Worm (Caenorhabditis elegans) whole organism, dauer: ENCODE measurements around the gene srz-20.
"Not testable (repeated sequence)": the region's sequence is repeated elsewhere in the genome, so short reads cannot be mapped to it uniquely, and the experiment has no call there.

Source experiments
- unc-62 ChIP-seq: sonication (generic microtip); optimal IDR thresholded peaks from 2 replicates; lab custom pipeline; 2017; ENCODE audit warnings: missing biosample characterization, missing genetic modification reagents, missing genetic modification characterization

Gene srz-20

ce11 chrIV:3902955-3903354, 12.4 kb upstream of the srz-20 start, which contains the start of gene F56D6.6:
F56D6.6 (plus strand) TSS chrIV:3903255.
- TF ChIP-seq unc-62 (GFP tag; lab: Kevin White, UChicago): no peak

DNA sequence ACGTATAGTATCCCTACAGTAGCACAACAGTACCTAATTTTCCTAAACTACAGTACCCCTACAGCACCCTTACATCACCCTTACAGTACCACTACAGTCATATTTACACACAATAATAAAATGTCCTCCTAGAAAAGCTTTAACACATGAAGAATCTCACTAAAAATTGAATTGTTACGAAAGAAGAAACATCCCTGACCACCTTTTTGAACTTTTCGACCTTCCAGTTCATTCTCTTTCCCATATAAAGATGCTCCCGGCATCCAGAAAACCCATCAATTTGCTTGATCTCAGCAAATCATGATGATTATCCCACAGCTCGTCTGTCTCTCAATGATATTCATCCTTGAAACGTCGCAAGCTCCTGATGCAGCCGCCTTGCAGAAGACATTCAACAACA, 10.8 kb upstream of the srz-20 start, which contains the start of gene F56D6.21:
F56D6.21 (plus strand) TSS at position 301 of the 400 bp plus-strand sequence.
- no peak for TF ChIP-seq unc-62 (GFP tag; lab: Kevin White, UChicago)

DNA sequence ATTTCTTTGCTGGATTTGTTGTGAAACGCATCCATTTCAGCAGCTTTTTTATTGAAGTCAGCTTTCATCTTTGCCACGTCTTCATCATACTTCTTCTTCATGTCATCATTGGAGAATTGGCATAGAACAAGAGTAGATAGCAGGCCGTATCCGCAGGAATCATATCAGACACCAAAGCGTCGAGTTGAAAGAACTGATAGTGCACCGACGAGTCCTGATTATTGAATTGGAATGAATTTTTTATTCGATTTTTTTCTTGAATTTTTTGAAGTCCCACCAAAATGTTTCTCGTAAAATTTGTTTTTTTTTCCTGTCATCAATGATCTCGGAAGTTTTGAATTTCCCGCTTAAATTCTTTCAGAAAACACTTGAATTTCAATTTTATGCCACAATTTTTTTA, 9.0 kb upstream of the srz-20 start, which contains the start of gene F56D6.11:
F56D6.11 (minus strand) TSS at position 101 of the 400 bp plus-strand sequence.
- TF ChIP-seq unc-62 (GFP tag; lab: Kevin White, UChicago): no peak

DNA sequence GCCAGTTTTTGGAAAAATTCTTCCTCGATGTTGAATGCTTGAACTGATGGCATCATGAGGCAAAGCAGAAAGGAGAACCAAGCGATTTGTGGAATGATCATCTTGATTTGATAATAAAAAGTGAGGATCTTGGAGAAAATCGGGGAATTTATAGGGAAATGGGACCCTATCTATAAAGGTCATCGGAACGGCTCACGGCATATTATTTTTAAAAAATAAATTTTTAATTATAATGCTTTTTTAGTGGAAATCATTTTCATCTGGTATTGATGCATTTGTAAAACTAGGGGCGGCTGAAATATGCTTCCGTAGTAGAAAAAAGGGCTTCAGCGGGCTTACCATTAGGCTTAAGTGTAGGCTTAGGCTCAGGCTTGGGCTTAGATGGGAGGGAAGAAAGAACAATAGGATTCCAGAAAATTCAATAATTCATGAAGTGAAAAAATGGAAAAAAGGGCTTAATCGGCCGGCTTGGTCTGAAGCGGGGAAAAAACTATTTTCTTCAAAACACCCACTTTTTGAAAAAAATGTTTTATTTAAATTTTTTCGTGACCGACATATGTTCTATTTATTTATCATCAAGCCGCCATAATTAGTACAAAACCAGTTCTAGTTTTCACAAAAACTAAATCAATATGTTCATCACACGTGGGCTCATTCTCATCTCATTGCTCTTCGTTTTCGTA, 7.7 kb upstream of the srz-20 start, which contains the start of the genes F56D6.22 and F56D6.12:
F56D6.22 (minus strand) TSS at position 101 of the 683 bp plus-strand sequence.
F56D6.12 (plus strand) TSS at position 633 of the 683 bp plus-strand sequence.
- no peak for TF ChIP-seq unc-62 (GFP tag; lab: Kevin White, UChicago)

ce11 chrIV:3909114-3909513, 6.3 kb upstream of the srz-20 start, which contains the start of gene F56D6.13:
F56D6.13 (plus strand) TSS chrIV:3909414.
- TF ChIP-seq unc-62 (GFP tag; lab: Kevin White, UChicago): no peak

- not testable (repeated sequence) for TF ChIP-seq unc-62 (GFP tag; lab: Kevin White, UChicago)
Measured at ce11 chrIV:3911848-3912247, 3.5 kb upstream of the srz-20 start, which contains the start of gene F56D6.18. F56D6.18 (minus strand) TSS chrIV:3911948.

DNA sequence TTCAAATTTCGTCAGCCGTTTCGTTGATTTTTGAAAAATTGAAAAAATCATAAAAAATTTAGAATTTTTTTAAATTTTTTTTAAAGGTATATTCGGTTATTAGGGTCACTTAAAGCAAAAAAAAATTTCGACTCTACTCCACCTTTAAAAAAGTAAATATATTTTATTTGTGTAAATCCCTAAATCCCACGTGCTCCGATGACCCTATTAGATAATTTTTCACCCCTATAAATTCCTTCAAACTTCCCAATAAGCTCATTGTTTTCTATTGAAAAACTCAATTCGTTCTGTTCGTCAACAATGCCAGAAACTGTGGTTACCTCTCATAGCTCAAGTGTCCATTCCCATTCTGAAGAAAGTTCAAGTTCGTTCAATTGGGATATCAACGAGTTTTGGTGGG, 2.8 kb upstream of the srz-20 start, which contains the start of gene F56D6.20:
F56D6.20 (plus strand) TSS at position 301 of the 400 bp plus-strand sequence.
- TF ChIP-seq unc-62 (GFP tag; lab: Kevin White, UChicago): no peak

- no peak for TF ChIP-seq unc-62 (GFP tag; lab: Kevin White, UChicago)
Measured at ce11 chrIV:3914462-3914861, 934 bp upstream of the srz-20 start, which contains the start of gene F56D6.19. F56D6.19 (plus strand) TSS chrIV:3914762.

ce11 chrIV:3917405-3917804, 2.0 kb downstream of the srz-20 start, which contains the start of gene F56D6.14:
F56D6.14 (plus strand) TSS chrIV:3917705.
- TF ChIP-seq unc-62 (GFP tag; lab: Kevin White, UChicago): no peak

DNA sequence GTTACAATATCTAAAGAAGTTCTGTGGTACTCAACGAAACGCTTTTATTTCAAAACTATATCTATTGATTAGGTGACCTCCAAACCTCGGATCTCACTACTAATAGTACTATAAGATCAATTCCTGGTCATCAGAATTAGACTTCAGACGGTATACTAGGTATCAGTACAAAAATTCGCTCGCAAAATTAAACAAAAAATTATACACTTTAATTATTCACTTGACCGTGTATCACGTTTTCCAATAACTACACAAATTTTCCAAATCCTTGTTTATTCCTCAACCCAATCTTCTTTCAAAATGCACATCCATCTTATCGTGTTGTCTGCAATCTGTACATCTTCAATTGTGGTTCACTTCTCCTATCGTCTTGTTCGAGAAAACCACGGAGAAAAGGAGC, 2.8 kb downstream of the srz-20 start, which contains the start of gene F56D6.23:
F56D6.23 (plus strand) TSS at position 301 of the 400 bp plus-strand sequence.
- TF ChIP-seq unc-62 (GFP tag; lab: Kevin White, UChicago): no peak

- no peak for TF ChIP-seq unc-62 (GFP tag; lab: Kevin White, UChicago)
Measured at ce11 chrIV:3919506-3919905, 4.1 kb downstream of the srz-20 start, which contains the start of gene srz-19. srz-19 (plus strand) TSS chrIV:3919806.

- TF ChIP-seq unc-62 (GFP tag; lab: Kevin White, UChicago): no peak
Measured at ce11 chrIV:3921898-3922297, 6.5 kb downstream of the srz-20 start, which contains the start of gene clec-67. clec-67 (plus strand) TSS chrIV:3922165.

ce11 chrIV:3926117-3926516, 10.7 kb downstream of the srz-20 start, which contains the start of gene clec-68:
clec-68 (plus strand) TSS chrIV:3926417.
- no peak for TF ChIP-seq unc-62 (GFP tag; lab: Kevin White, UChicago)

DNA sequence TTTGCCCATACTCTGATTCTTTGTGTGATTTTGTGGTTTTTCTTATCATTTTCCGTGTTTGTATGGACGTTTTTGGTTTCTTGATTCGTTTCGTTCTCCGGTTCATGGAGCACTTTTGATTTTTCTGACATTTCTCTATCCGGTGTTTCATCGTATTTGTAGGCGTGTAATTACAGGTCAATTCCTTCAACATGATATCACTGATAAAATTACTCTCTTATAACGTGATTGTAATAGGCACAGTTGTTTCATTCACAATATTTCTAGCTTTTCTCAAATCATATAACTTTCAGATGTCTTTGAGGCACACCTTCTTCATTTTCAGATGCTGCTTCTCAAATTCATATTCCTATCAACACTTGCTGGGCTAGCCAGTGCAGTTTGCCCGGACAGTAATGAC, 17.0 kb downstream of the srz-20 start, which contains the start of gene clec-70:
clec-70 (plus strand) TSS at position 301 of the 400 bp plus-strand sequence.
- TF ChIP-seq unc-62 (GFP tag; lab: Kevin White, UChicago): not testable (repeated sequence)

- no peak for TF ChIP-seq unc-62 (GFP tag; lab: Kevin White, UChicago)
Measured at ce11 chrIV:3937097-3937496, 21.7 kb downstream of the srz-20 start, which contains the start of gene clec-71. clec-71 (plus strand) TSS chrIV:3937458.
